Worm (Caenorhabditis elegans) whole organism, young adult: Measurements from ENCODE around the gene rnp-5.

Experiments used
- C06A6.2 ChIP-seq: fragments of 200-800 bp; sonication (Bioruptor generic); conservative IDR thresholded peaks from 2 replicates; pipeline ENCODE4 v1.3.6; 2022; ENCODE audit warnings: missing genetic modification characterization, missing compliant biosample characterization
- C17E4.6 ChIP-seq: fragments of 200-800 bp; sonication (Bioruptor generic); IDR thresholded peaks from 2 replicates; pipeline ENCODE4 v1.3.6; 2022; ENCODE audit warnings: missing genetic modification reagents, missing genetic modification characterization, missing compliant biosample characterization
- F49E8.2 ChIP-seq: sonication (generic microtip); optimal IDR thresholded peaks from 3 replicates; lab custom pipeline; 2017; ENCODE audit warnings: missing genetic modification characterization, mild to moderate bottlenecking, missing compliant biosample characterization, antibody characterized with exemption, moderate library complexity; ENCODE audit not compliant: insufficient read depth
- K12H6.12 ChIP-seq: fragments of 200-800 bp; sonication (Bioruptor generic); optimal IDR thresholded peaks from 2 replicates; lab custom pipeline; 2018; ENCODE audit warnings: mild to moderate bottlenecking, missing genetic modification characterization, missing compliant biosample characterization
- T07F8.4 ChIP-seq: sonication (generic microtip); optimal IDR thresholded peaks from 2 replicates; lab custom pipeline; 2016; ENCODE audit warnings: mild to moderate bottlenecking, missing genetic modification characterization, moderate library complexity, missing compliant biosample characterization
- T26A5.8 ChIP-seq: sonication (generic microtip); optimal IDR thresholded peaks from 2 replicates; lab custom pipeline; 2016; ENCODE audit warnings: missing genetic modification characterization, missing compliant biosample characterization
- Y53G8AR.9 ChIP-seq: fragments of 200-800 bp; sonication (Bioruptor generic); conservative IDR thresholded peaks from 2 replicates; pipeline ENCODE4 v1.3.6; 2022; ENCODE audit warnings: missing genetic modification reagents, missing genetic modification characterization, missing compliant biosample characterization
- Y56A3A.18 ChIP-seq: fragments of 200-800 bp; sonication (Bioruptor generic); IDR thresholded peaks from 2 replicates; pipeline ENCODE4 v1.3.6; 2022; ENCODE audit warnings: missing genetic modification reagents, missing genetic modification characterization, missing compliant biosample characterization
- Y79H2A.3 ChIP-seq: fragments of 200-800 bp; sonication (Bioruptor generic); conservative IDR thresholded peaks from 2 replicates; pipeline ENCODE4 v1.3.6; 2022; ENCODE audit warnings: missing genetic modification reagents, missing genetic modification characterization, missing compliant biosample characterization
- Y95B8A.8 ChIP-seq: fragments of 200-800 bp; sonication (Bioruptor generic); IDR thresholded peaks from 2 replicates; pipeline ENCODE4 v1.3.6; 2022; ENCODE audit warnings: missing genetic modification reagents, missing genetic modification characterization, missing compliant biosample characterization
- ama-1 ChIP-seq, 3 experiments: fragments of 150-350 bp in 1 of 3; sonication (generic microtip) in 2 of 3; optimal IDR thresholded peaks; 2 replicates each; lab custom pipeline; 2014 to 2018; ENCODE audit warnings: missing biosample characterization in 2 of 3, missing genetic modification characterization in 2 of 3, missing genetic modification reagents in 2 of 3
- aptf-2 ChIP-seq: fragments of 200-800 bp; sonication (Bioruptor generic); conservative IDR thresholded peaks from 2 replicates; pipeline ENCODE4 v1.3.6; 2022; ENCODE audit warnings: missing genetic modification reagents, missing genetic modification characterization, missing compliant biosample characterization
- athp-1 ChIP-seq: sonication (generic microtip); optimal IDR thresholded peaks from 2 replicates; lab custom pipeline; 2017; ENCODE audit warnings: mild to moderate bottlenecking, missing genetic modification characterization, missing compliant biosample characterization
- bed-2 ChIP-seq: fragments of 200-800 bp; sonication (Bioruptor generic); IDR thresholded peaks from 2 replicates; pipeline ENCODE4 v1.3.6; 2022; ENCODE audit warnings: missing genetic modification reagents, missing genetic modification characterization, missing compliant biosample characterization
- cebp-1 ChIP-seq, 2 experiments: fragments of 200-800 bp in 1 of 2; sonication (Bioruptor generic) in 1 of 2; sonication (generic microtip) in 1 of 2; IDR thresholded peaks in 1 of 2; optimal IDR thresholded peaks in 1 of 2; 2 replicates each; pipeline versions ENCODE4 v1.3.6 to Lab custom; 2017 to 2022; ENCODE audit warnings: missing compliant biosample characterization in 2 of 2, missing genetic modification characterization in 2 of 2, mild to moderate bottlenecking in 1 of 2, missing genetic modification reagents in 1 of 2, moderate library complexity in 1 of 2
- cebp-2 ChIP-seq: fragments of 200-800 bp; sonication (Bioruptor generic); IDR thresholded peaks from 2 replicates; pipeline ENCODE4 v1.3.6; 2022; ENCODE audit warnings: missing genetic modification characterization, missing compliant biosample characterization
- ceh-100 ChIP-seq: fragments of 200-800 bp; sonication (Bioruptor generic); IDR thresholded peaks from 2 replicates; pipeline ENCODE4 v1.3.6; 2022; ENCODE audit warnings: missing genetic modification reagents, missing genetic modification characterization, missing compliant biosample characterization
- ceh-27 ChIP-seq: fragments of 200-800 bp; sonication (Bioruptor generic); optimal IDR thresholded peaks from 2 replicates; lab custom pipeline; 2018; ENCODE audit warnings: mild to moderate bottlenecking, missing genetic modification characterization, moderate library complexity, missing compliant biosample characterization
- ceh-58 ChIP-seq: fragments of 200-800 bp; sonication (Bioruptor generic); IDR thresholded peaks from 2 replicates; pipeline ENCODE4 v1.3.6; 2022; ENCODE audit warnings: missing genetic modification characterization, missing compliant biosample characterization
- ceh-91 ChIP-seq: fragments of 200-800 bp; sonication (Bioruptor generic); IDR thresholded peaks from 2 replicates; pipeline ENCODE4 v1.3.6; 2022; ENCODE audit warnings: missing genetic modification reagents, missing genetic modification characterization, missing compliant biosample characterization
- efl-1 ChIP-seq: fragments of 150-350 bp; optimal IDR thresholded peaks from 2 replicates; lab custom pipeline; 2014; ENCODE audit warnings: missing biosample characterization, missing genetic modification reagents, missing genetic modification characterization
- egl-44 ChIP-seq: fragments of 200-800 bp; sonication (Bioruptor generic); IDR thresholded peaks from 2 replicates; pipeline ENCODE4 v1.3.6; 2022; ENCODE audit warnings: missing genetic modification reagents, missing genetic modification characterization, missing compliant biosample characterization
- egrh-3 ChIP-seq: fragments of 200-800 bp; sonication (Bioruptor generic); IDR thresholded peaks from 2 replicates; pipeline ENCODE4 v1.3.6; 2022; ENCODE audit warnings: missing genetic modification reagents, missing genetic modification characterization, missing compliant biosample characterization
- ekl-4 ChIP-seq: fragments of 200-800 bp; sonication (Bioruptor generic); IDR thresholded peaks from 2 replicates; pipeline ENCODE4 v1.3.6; 2022; ENCODE audit warnings: missing genetic modification reagents, missing genetic modification characterization, missing compliant biosample characterization
- let-526 ChIP-seq: fragments of 200-800 bp; sonication (Bioruptor generic); IDR thresholded peaks from 2 replicates; pipeline ENCODE4 v1.3.6; 2022; ENCODE audit warnings: missing genetic modification reagents, missing genetic modification characterization, missing compliant biosample characterization
- let-607 ChIP-seq, 2 experiments: fragments of 200-800 bp in 1 of 2; sonication (Bioruptor generic) in 1 of 2; sonication (generic microtip) in 1 of 2; optimal IDR thresholded peaks; 2 replicates each; lab custom pipeline; 2016 to 2018; ENCODE audit warnings: mild to moderate bottlenecking in 2 of 2, missing compliant biosample characterization in 2 of 2, missing genetic modification characterization in 2 of 2, moderate library complexity in 2 of 2, missing genotype in 1 of 2
- lin-26 ChIP-seq: fragments of 200-800 bp; sonication (Bioruptor generic); IDR thresholded peaks from 2 replicates; pipeline ENCODE4 v1.3.6; 2022; ENCODE audit warnings: missing genetic modification reagents, missing genetic modification characterization, missing compliant biosample characterization
- madf-3 ChIP-seq: fragments of 200-800 bp; sonication (Bioruptor generic); IDR thresholded peaks from 2 replicates; pipeline ENCODE4 v1.3.6; 2022; ENCODE audit warnings: missing genetic modification reagents, missing genetic modification characterization, missing compliant biosample characterization
- nfyb-1 ChIP-seq: fragments of 200-800 bp; sonication (Bioruptor generic); IDR thresholded peaks from 2 replicates; pipeline ENCODE4 v1.3.6; 2022; ENCODE audit warnings: missing genetic modification reagents, missing genetic modification characterization, missing compliant biosample characterization
- nhr-179 ChIP-seq: sonication (generic microtip); optimal IDR thresholded peaks from 2 replicates; lab custom pipeline; 2016; ENCODE audit warnings: mild to moderate bottlenecking, missing genetic modification characterization, missing compliant biosample characterization
- repo-1 ChIP-seq: sonication (generic microtip); optimal IDR thresholded peaks from 2 replicates; lab custom pipeline; 2017; ENCODE audit warnings: mild to moderate bottlenecking, missing genetic modification characterization, missing compliant biosample characterization
- rpc-1 ChIP-seq, 2 experiments: fragments of 150-350 bp in 1 of 2; sonication (generic microtip) in 1 of 2; optimal IDR thresholded peaks; 2 replicates each; lab custom pipeline; 2014 to 2018; ENCODE audit warnings: missing biosample characterization in 1 of 2, missing genetic modification characterization in 1 of 2, missing genetic modification reagents in 1 of 2, missing genotype in 1 of 2
- sea-2 ChIP-seq: fragments of 200-800 bp; sonication (Bioruptor generic); IDR thresholded peaks from 2 replicates; pipeline ENCODE4 v1.3.6; 2022; ENCODE audit warnings: missing genetic modification characterization, missing compliant biosample characterization
- snpc-1.3 ChIP-seq: sonication (generic microtip); optimal IDR thresholded peaks from 2 replicates; lab custom pipeline; 2017; ENCODE audit warnings: missing genetic modification characterization, mild to moderate bottlenecking, missing compliant biosample characterization, antibody characterized with exemption, moderate library complexity, missing genotype, missing genetic modification reagents; ENCODE audit not compliant: insufficient read depth
- tlf-1 ChIP-seq: fragments of 200-800 bp; sonication (Bioruptor generic); optimal IDR thresholded peaks from 2 replicates; lab custom pipeline; 2018; ENCODE audit warnings: mild to moderate bottlenecking, missing genetic modification characterization, missing compliant biosample characterization
- zfh-2 ChIP-seq: fragments of 200-800 bp; sonication (Bioruptor generic); conservative IDR thresholded peaks from 2 replicates; pipeline ENCODE4 v1.3.6; 2022; ENCODE audit warnings: missing genetic modification reagents, missing genetic modification characterization, missing compliant biosample characterization
- ztf-25 ChIP-seq: fragments of 200-800 bp; sonication (Bioruptor generic); IDR thresholded peaks from 2 replicates; pipeline ENCODE4 v1.3.6; 2022; ENCODE audit warnings: missing genetic modification reagents, missing genetic modification characterization, missing compliant biosample characterization
- ztf-28 ChIP-seq: fragments of 200-800 bp; sonication (Bioruptor generic); IDR thresholded peaks from 2 replicates; pipeline ENCODE4 v1.3.6; 2022; ENCODE audit warnings: missing genetic modification reagents, missing genetic modification characterization, missing compliant biosample characterization

Gene rnp-5

DNA sequence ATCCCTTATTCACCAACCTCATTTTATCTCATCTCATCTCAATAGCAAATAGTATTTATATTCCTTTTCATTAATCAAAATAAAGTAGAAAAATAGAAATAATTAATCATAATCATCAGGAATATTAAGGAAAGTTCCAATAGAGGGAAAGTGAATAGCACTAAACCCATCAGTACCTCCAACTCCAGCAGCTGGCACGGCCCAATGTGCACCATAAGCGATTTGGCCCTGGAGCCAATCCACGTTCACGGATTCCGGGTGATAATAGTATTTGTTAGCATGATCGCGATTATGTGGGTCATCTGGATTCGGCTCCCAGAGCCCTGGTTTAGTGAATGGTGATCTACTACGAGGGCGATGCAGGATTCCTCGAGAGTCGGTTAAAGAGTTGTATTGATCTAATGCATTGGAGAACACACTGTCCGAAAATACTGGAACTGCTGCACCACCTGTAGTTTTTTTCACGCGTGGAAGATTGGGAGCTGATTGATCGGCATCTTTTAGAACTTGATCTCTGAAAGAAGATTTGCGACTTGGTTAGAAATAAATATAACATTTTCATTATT lies 17.9 kb downstream of the rnp-5 start (continued):
- TF ChIP-seq ekl-4 (GFP tag; lab: Robert Waterston, UW) (peak; percentile 93), efl-1 (GFP tag; lab: Kevin White, UChicago) (no peak), lin-26 (GFP tag; lab: Robert Waterston, UW) (peak; percentile 97), Y53G8AR.9 (GFP tag; lab: Robert Waterston, UW) (peak; percentile 99), ceh-27 (peak; percentile 81), tlf-1 (peak; percentile 92), athp-1 (tag; lab: Kevin White, UChicago) (peak; percentile 99), ztf-25 (GFP tag; lab: Robert Waterston, UW) (peak; percentile 92), egl-44 (GFP tag; lab: Robert Waterston, UW) (peak; percentile 92), cebp-1 (GFP tag; IDR thresholded peaks at IDR 0.05; lab: Robert Waterston, UW) (peak; percentile 83), cebp-1 (tag; optimal IDR thresholded peaks at IDR 0.05; lab: Kevin White, UChicago) (peak; percentile 93), C06A6.2 (GFP tag; lab: Robert Waterston, UW) (peak; percentile 90)

DNA sequence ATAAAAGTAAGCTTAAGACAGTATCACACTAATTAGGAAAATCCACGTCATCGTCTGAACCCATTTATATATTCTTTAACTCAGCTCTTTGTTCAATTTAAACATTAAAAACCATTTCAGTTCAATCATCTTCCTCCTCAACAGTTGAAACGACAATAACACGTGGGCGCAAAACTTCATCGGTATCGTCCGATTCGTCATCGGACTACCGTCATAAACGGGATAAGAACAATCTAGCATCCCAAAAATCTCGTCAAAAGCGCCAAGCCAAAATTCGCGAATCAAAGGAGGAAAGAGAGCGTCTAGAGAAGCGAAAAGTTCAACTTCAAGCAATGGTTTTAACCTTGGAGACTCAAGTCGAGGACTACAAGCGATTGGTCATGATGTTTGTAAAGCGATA lies 18.5 kb downstream of the rnp-5 start:
- TF ChIP-seq nfyb-1 (GFP tag; lab: Robert Waterston, UW) (no peak), Y56A3A.18 (GFP tag; lab: Robert Waterston, UW) (peak; percentile 39; the same call in 1 of the 2 replicates), Y79H2A.3 (GFP tag; lab: Robert Waterston, UW) (no peak), ama-1 (optimal IDR thresholded peaks at IDR 0.05; lab: Kevin White, UChicago) (peak; percentile 80), ama-1 (GFP tag; optimal IDR thresholded peaks at IDR 0.05; lab: Kevin White, UChicago) (no peak)

DNA sequence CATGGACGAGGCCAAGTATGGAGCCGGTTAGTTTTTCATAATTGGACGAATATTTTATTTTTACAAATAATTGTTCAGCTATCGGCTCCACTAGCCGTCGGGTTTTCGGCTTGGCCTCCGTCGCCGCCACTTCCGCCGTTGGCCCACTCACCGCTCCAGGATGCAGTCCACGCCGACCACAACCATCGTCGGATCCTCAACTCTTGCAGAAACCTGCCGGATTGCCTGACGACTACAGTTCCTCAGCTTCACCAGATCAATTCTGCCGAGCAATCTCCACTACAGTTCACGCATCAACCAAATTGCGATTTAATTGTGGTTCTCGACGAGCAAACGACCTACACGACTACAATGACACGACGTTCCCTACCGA lies 19.3 kb downstream of the rnp-5 start:
- TF ChIP-seq lin-26 (GFP tag; lab: Robert Waterston, UW) (peak; percentile 18; the same call in 1 of the 2 replicates), Y95B8A.8 (GFP tag; lab: Robert Waterston, UW) (0 out of 2 replicates have a peak, but pooled peaks have one; percentile 45), ama-1 (optimal IDR thresholded peaks at IDR 0.05; lab: Kevin White, UChicago) (peak; percentile 33), ama-1 (GFP tag; optimal IDR thresholded peaks at IDR 0.05; lab: Kevin White, UChicago) (no peak), ztf-28 (no peak), ceh-58 (no peak), T26A5.8 (tag; lab: Kevin White, UChicago) (no peak), madf-3 (GFP tag; lab: Robert Waterston, UW) (peak; percentile 36; the same call in 1 of the 2 replicates), egrh-3 (GFP tag; lab: Robert Waterston, UW) (peak; percentile 24; the same call in 1 of the 2 replicates), Y53G8AR.9 (GFP tag; lab: Robert Waterston, UW) (0 out of 2 replicates have a peak, but pooled peaks have one; percentile 11), zfh-2 (GFP tag; lab: Robert Waterston, UW) (peak; percentile 82)
- TF ChIP-seq, all 124 proteins: peak for 7

DNA sequence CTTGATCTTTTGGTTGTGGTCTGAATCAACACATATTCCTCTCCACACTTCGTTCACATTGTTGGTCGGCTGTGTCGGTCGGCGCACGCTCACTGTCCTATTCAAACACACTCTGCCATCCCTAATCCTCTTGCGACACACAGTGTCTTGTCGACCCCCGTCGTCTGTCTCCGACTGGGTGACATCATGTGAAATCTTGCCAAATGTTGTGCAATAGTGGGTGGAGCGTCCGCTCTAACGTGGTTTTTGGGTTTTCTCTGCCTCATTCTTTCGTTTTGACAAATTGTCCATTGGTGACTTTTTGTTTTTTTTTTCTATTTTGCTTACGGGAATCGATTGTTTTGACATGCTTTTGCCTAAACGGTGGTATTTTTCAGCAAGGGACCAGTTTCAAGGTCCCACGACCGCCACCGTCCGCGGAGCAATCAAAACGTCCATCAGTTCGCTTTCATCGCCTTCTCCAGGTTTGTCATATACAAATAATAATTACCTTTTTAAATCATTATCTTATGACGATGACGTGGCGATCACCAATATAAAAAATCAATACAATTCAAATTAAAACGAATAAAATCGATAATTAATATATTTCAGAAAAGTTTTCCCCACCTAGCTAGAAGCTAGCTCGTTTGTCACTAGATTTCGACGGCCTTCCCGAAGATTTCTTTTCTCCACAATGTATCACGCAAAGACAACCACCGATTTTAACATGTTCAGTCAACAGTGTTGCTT lies 19.8 kb downstream of the rnp-5 start:
- TF ChIP-seq T07F8.4 (no peak), ztf-28 (no peak), sea-2 (GFP tag; lab: Robert Waterston, UW) (no peak), ceh-91 (no peak), snpc-1.3 (tag; lab: Kevin White, UChicago) (no peak), T26A5.8 (tag; lab: Kevin White, UChicago) (no peak), ceh-100 (peak; percentile 45; the same call in 1 of the 2 replicates), bed-2 (GFP tag; lab: Robert Waterston, UW) (no peak), egl-44 (GFP tag; lab: Robert Waterston, UW) (peak; percentile 39; the same call in 1 of the 2 replicates), aptf-2 (GFP tag; lab: Robert Waterston, UW) (no peak), cebp-1 (GFP tag; IDR thresholded peaks at IDR 0.05; lab: Robert Waterston, UW) (peak; percentile 98), cebp-1 (tag; optimal IDR thresholded peaks at IDR 0.05; lab: Kevin White, UChicago) (peak; percentile 98), rpc-1 (optimal IDR thresholded peaks at IDR 0.05; lab: Kevin White, UChicago) (no peak), rpc-1 (tag; optimal IDR thresholded peaks at IDR 0.05; lab: Kevin White, UChicago) (no peak), repo-1 (tag; lab: Kevin White, UChicago) (no peak), let-526 (GFP tag; lab: Robert Waterston, UW) (peak; percentile 82; the same call in 1 of the 2 replicates), ceh-27 (peak; percentile 91), cebp-2 (GFP tag; lab: Robert Waterston, UW) (peak; percentile 93; the same call in 1 of the 2 replicates), let-607 (tag; optimal IDR thresholded peaks at IDR 0.05; lab: Kevin White, UChicago) (peak; percentile 43 to 54), C17E4.6 (GFP tag; lab: Robert Waterston, UW) (no peak), K12H6.12 (tag; lab: Kevin White, UChicago) (peak; percentile 86), nhr-179 (tag; lab: Kevin White, UChicago) (no peak), F49E8.2 (tag; lab: Kevin White, UChicago) (no peak)
